Fruit fly (Drosophila melanogaster) whole organism, embryonic: Measurements from ENCODE around the gene CG43179.

ENCODE experiments used
- Atf-2 ChIP-seq: fragments of 200-800 bp; sonication (Bioruptor generic); optimal IDR thresholded peaks from 2 replicates; lab custom pipeline; 2016; ENCODE audit warnings: missing biosample characterization, missing genetic modification characterization
- B-H2 ChIP-seq: fragments of 200-800 bp; sonication (Bioruptor generic); optimal IDR thresholded peaks from 2 replicates; lab custom pipeline; 2018; ENCODE audit warnings: missing biosample characterization, mild to moderate bottlenecking, missing genetic modification characterization
- CG10267 ChIP-seq: fragments of 200-800 bp; sonication (Bioruptor generic); optimal IDR thresholded peaks from 2 replicates; lab custom pipeline; 2018; ENCODE audit warnings: missing biosample characterization, mild to moderate bottlenecking, missing genetic modification characterization, moderate library complexity
- CG10959 ChIP-seq: fragments of 200-800 bp; sonication (Bioruptor generic); IDR thresholded peaks from 2 replicates; pipeline ENCODE4 v1.3.6; 2022; ENCODE audit warnings: missing biosample characterization, missing genetic modification characterization
- CG11093 ChIP-seq: fragments of 200-800 bp; sonication (Bioruptor generic); IDR thresholded peaks from 3 replicates; pipeline ENCODE4 v1.3.6; 2022; ENCODE audit warnings: missing biosample characterization, missing genetic modification characterization
- CG12071 ChIP-seq: fragments of 200-800 bp; sonication (Bioruptor generic); optimal IDR thresholded peaks from 3 replicates; lab custom pipeline; 2018; ENCODE audit warnings: missing biosample characterization, mild to moderate bottlenecking, missing genetic modification characterization
- CG12104 ChIP-seq: fragments of 200-800 bp; sonication (Bioruptor generic); optimal IDR thresholded peaks from 3 replicates; lab custom pipeline; 2016; ENCODE audit warnings: missing biosample characterization, missing genetic modification characterization
- CG12744 ChIP-seq: fragments of 200-800 bp; sonication (Bioruptor generic); optimal IDR thresholded peaks from 2 replicates; lab custom pipeline; 2016; ENCODE audit warnings: missing biosample characterization, missing genetic modification characterization
- CG12769 ChIP-seq: fragments of 200-800 bp; sonication (Bioruptor generic); optimal IDR thresholded peaks from 2 replicates; lab custom pipeline; 2019; ENCODE audit warnings: missing biosample characterization, mild to moderate bottlenecking, missing genetic modification characterization, moderate library complexity
- CG13624 ChIP-seq: fragments of 200-800 bp; sonication (Bioruptor generic); optimal IDR thresholded peaks from 2 replicates; lab custom pipeline; 2016; ENCODE audit warnings: missing biosample characterization, missing genetic modification characterization
- CG16813 ChIP-seq: fragments of 200-800 bp; sonication (Bioruptor generic); IDR thresholded peaks from 3 replicates; pipeline ENCODE4 v1.3.6; 2022; ENCODE audit warnings: missing biosample characterization, missing genetic modification characterization; ENCODE audit not compliant: partially characterized antibody
- CG16863 ChIP-seq: fragments of 200-800 bp; sonication (Bioruptor generic); optimal IDR thresholded peaks from 3 replicates; lab custom pipeline; 2016; ENCODE audit warnings: missing biosample characterization, missing genetic modification characterization
- CG17359 ChIP-seq: fragments of 200-800 bp; sonication (Bioruptor generic); optimal IDR thresholded peaks from 3 replicates; lab custom pipeline; 2018; ENCODE audit warnings: missing biosample characterization, mild to moderate bottlenecking, missing genetic modification characterization, moderate library complexity
- CG17829 ChIP-seq: fragments of 200-800 bp; optimal IDR thresholded peaks from 2 replicates; lab custom pipeline; 2019; ENCODE audit warnings: missing biosample characterization, mild to moderate bottlenecking, missing genetic modification characterization, moderate library complexity
- CG1792 ChIP-seq: fragments of 200-800 bp; sonication (Bioruptor generic); optimal IDR thresholded peaks from 2 replicates; lab custom pipeline; 2016; ENCODE audit warnings: missing biosample characterization, missing genetic modification characterization
- CG2116 ChIP-seq: fragments of 200-800 bp; sonication (Bioruptor generic); optimal IDR thresholded peaks from 3 replicates; lab custom pipeline; 2018; ENCODE audit warnings: missing biosample characterization, mild to moderate bottlenecking, missing genetic modification characterization
- CG2199 ChIP-seq: fragments of 200-800 bp; sonication (Bioruptor generic); IDR thresholded peaks from 3 replicates; pipeline ENCODE4 v1.3.6; 2022; ENCODE audit warnings: missing biosample characterization, missing genetic modification characterization
- CG32532 ChIP-seq: fragments of 200-800 bp; sonication (Bioruptor generic); IDR thresholded peaks from 2 replicates; pipeline ENCODE4 v1.3.6; 2022; ENCODE audit warnings: missing biosample characterization, missing genetic modification characterization
- CG3281 ChIP-seq: fragments of 200-800 bp; sonication (Bioruptor generic); optimal IDR thresholded peaks from 3 replicates; lab custom pipeline; 2017; ENCODE audit warnings: missing biosample characterization, mild to moderate bottlenecking, missing genetic modification characterization
- CG4328 ChIP-seq: fragments of 200-800 bp; sonication (Bioruptor generic); optimal IDR thresholded peaks from 3 replicates; lab custom pipeline; 2017; ENCODE audit warnings: missing biosample characterization, missing genetic modification reagents, missing genetic modification characterization
- CG4854 ChIP-seq: fragments of 200-800 bp; sonication (Bioruptor generic); optimal IDR thresholded peaks from 2 replicates; lab custom pipeline; 2016; ENCODE audit warnings: missing biosample characterization, missing genetic modification characterization, inconsistent platforms
- CG6765 ChIP-seq: fragments of 200-800 bp; sonication (Bioruptor generic); optimal IDR thresholded peaks from 3 replicates; lab custom pipeline; 2017; ENCODE audit warnings: missing biosample characterization, mild to moderate bottlenecking, missing genetic modification characterization
- CG7839 ChIP-seq: fragments of 200-800 bp; sonication (Bioruptor generic); optimal IDR thresholded peaks from 3 replicates; lab custom pipeline; 2018; ENCODE audit warnings: missing biosample characterization, mild to moderate bottlenecking, missing genetic modification characterization, moderate library complexity
- CG8924 ChIP-seq: fragments of 200-800 bp; optimal IDR thresholded peaks from 3 replicates; lab custom pipeline; 2019; ENCODE audit warnings: missing biosample characterization, mild to moderate bottlenecking, missing genetic modification characterization, moderate library complexity
- CG9797 ChIP-seq: fragments of 200-800 bp; sonication (Bioruptor generic); optimal IDR thresholded peaks from 3 replicates; lab custom pipeline; 2018; ENCODE audit warnings: missing biosample characterization, mild to moderate bottlenecking, missing genetic modification characterization
- CG9932 ChIP-seq: fragments of 200-800 bp; sonication (Bioruptor generic); IDR thresholded peaks from 2 replicates; pipeline ENCODE4 v1.3.6; 2022; ENCODE audit warnings: missing biosample characterization, missing genetic modification characterization
- Hand ChIP-seq: fragments of 200-800 bp; sonication (Bioruptor generic); optimal IDR thresholded peaks from 2 replicates; lab custom pipeline; 2017; ENCODE audit warnings: mild to moderate bottlenecking, missing biosample characterization, missing genetic modification reagents, missing genetic modification characterization
- Hr51 ChIP-seq, 2 experiments: fragments of 200-800 bp; sonication (Bioruptor generic); optimal IDR thresholded peaks; 2 replicates in 1 of 2; 3 replicates in 1 of 2; lab custom pipeline; 2016 to 2018; ENCODE audit warnings: missing biosample characterization in 2 of 2, missing genetic modification characterization in 2 of 2, mild to moderate bottlenecking in 1 of 2, moderate library complexity in 1 of 2
- Mes4 ChIP-seq: fragments of 200-800 bp; sonication (Bioruptor generic); optimal IDR thresholded peaks from 2 replicates; lab custom pipeline; 2016; ENCODE audit warnings: missing biosample characterization, missing genetic modification characterization
- Nf-YB ChIP-seq: fragments of 200-800 bp; sonication (Bioruptor generic); optimal IDR thresholded peaks from 3 replicates; lab custom pipeline; 2019; ENCODE audit warnings: missing biosample characterization, mild to moderate bottlenecking, missing genetic modification characterization, moderate library complexity
- Nf-YC ChIP-seq: fragments of 200-800 bp; optimal IDR thresholded peaks from 3 replicates; lab custom pipeline; 2019; ENCODE audit warnings: missing biosample characterization, mild to moderate bottlenecking, missing genetic modification characterization, moderate library complexity
- Spps ChIP-seq: fragments of 200-800 bp; sonication (Bioruptor generic); optimal IDR thresholded peaks from 2 replicates; lab custom pipeline; 2018; ENCODE audit warnings: missing biosample characterization, mild to moderate bottlenecking, missing genetic modification characterization
- cato ChIP-seq: fragments of 200-800 bp; sonication (Bioruptor generic); optimal IDR thresholded peaks from 2 replicates; lab custom pipeline; 2016; ENCODE audit warnings: missing biosample characterization, missing genetic modification characterization, borderline replicate concordance
- chinmo ChIP-seq: fragments of 200-800 bp; sonication (Bioruptor generic); IDR thresholded peaks from 4 replicates; pipeline ENCODE4 v1.3.6; 2022; ENCODE audit warnings: missing biosample characterization, missing genetic modification characterization; ENCODE audit not compliant: partially characterized antibody
- disco-r ChIP-seq: fragments of 200-800 bp; sonication (Bioruptor generic); optimal IDR thresholded peaks from 2 replicates; lab custom pipeline; 2016; ENCODE audit warnings: missing biosample characterization, missing genetic modification characterization
- dmrt99B ChIP-seq: fragments of 200-800 bp; sonication (Bioruptor generic); optimal IDR thresholded peaks from 2 replicates; lab custom pipeline; 2018; ENCODE audit warnings: missing biosample characterization, mild to moderate bottlenecking, missing genetic modification characterization, moderate library complexity
- eyg ChIP-seq: fragments of 200-800 bp; sonication (Bioruptor generic); optimal IDR thresholded peaks from 3 replicates; lab custom pipeline; 2016; ENCODE audit warnings: missing biosample characterization, missing genetic modification characterization
- fd64A ChIP-seq: fragments of 200-800 bp; sonication (Bioruptor generic); optimal IDR thresholded peaks from 3 replicates; lab custom pipeline; 2018; ENCODE audit warnings: missing biosample characterization, mild to moderate bottlenecking, missing genetic modification characterization
- gsb-n ChIP-seq: fragments of 200-800 bp; sonication (Bioruptor generic); optimal IDR thresholded peaks from 3 replicates; lab custom pipeline; 2018; ENCODE audit warnings: missing biosample characterization, mild to moderate bottlenecking, missing genetic modification characterization
- ken ChIP-seq: fragments of 200-800 bp; sonication (Bioruptor generic); IDR thresholded peaks from 3 replicates; pipeline ENCODE4 v1.3.6; 2022; ENCODE audit warnings: missing biosample characterization, missing genetic modification characterization
- maf-S ChIP-seq: fragments of 200-800 bp; sonication (Bioruptor generic); optimal IDR thresholded peaks from 2 replicates; lab custom pipeline; 2016; ENCODE audit warnings: missing biosample characterization, missing genetic modification characterization
- mld ChIP-seq: fragments of 200-800 bp; sonication (Bioruptor generic); IDR thresholded peaks from 3 replicates; pipeline ENCODE4 v1.3.6; 2022; ENCODE audit warnings: missing biosample characterization, missing genetic modification characterization; ENCODE audit not compliant: partially characterized antibody
- peb ChIP-seq: fragments of 200-800 bp; sonication (Bioruptor generic); IDR thresholded peaks from 2 replicates; pipeline ENCODE4 v1.3.6; 2022; ENCODE audit warnings: missing biosample characterization, missing genetic modification characterization
- pnt ChIP-seq: fragments of 200-800 bp; sonication (Bioruptor generic); optimal IDR thresholded peaks from 3 replicates; lab custom pipeline; 2016; ENCODE audit warnings: missing biosample characterization, missing genetic modification characterization
- scrt ChIP-seq: fragments of 200-800 bp; sonication (Bioruptor generic); optimal IDR thresholded peaks from 2 replicates; lab custom pipeline; 2018; ENCODE audit warnings: missing biosample characterization, mild to moderate bottlenecking, missing genetic modification characterization, moderate library complexity
- shn ChIP-seq: fragments of 200-800 bp; sonication (Bioruptor generic); optimal IDR thresholded peaks from 3 replicates; lab custom pipeline; 2016; ENCODE audit warnings: missing biosample characterization, missing genetic modification characterization
- slp2 ChIP-seq: fragments of 200-800 bp; sonication (Bioruptor generic); optimal IDR thresholded peaks from 2 replicates; lab custom pipeline; 2016; ENCODE audit warnings: missing biosample characterization, missing genetic modification characterization
- tx ChIP-seq: fragments of 200-800 bp; sonication (Bioruptor generic); optimal IDR thresholded peaks from 2 replicates; lab custom pipeline; 2016; ENCODE audit warnings: missing biosample characterization, missing genetic modification characterization
- unc-4 ChIP-seq: fragments of 200-800 bp; sonication (Bioruptor generic); IDR thresholded peaks from 2 replicates; pipeline ENCODE4 v1.3.6; 2022; ENCODE audit warnings: missing biosample characterization, missing genetic modification characterization; ENCODE audit not compliant: partially characterized antibody

The CG43179 gene

dm6 chr3R:14283754-14284421 is 28.0 kb downstream of the CG43179 start (continued):
- TF ChIP-seq CG16813 (GFP tag; lab: Robert Waterston, UW) (no peak), CG32532 (no peak), disco-r (GFP tag; lab: Kevin White, UChicago) (peak; percentile 90), tx (GFP tag; lab: Kevin White, UChicago) (peak; percentile 95), maf-S (GFP tag; lab: Kevin White, UChicago) (peak; percentile 90), Nf-YC (tag; lab: Kevin White, UChicago) (peak; percentile 89), CG12104 (GFP tag; lab: Kevin White, UChicago) (peak; percentile 98), CG7839 (peak; percentile 99), CG10959 (GFP tag; lab: Robert Waterston, UW) (no peak), dmrt99B (peak; percentile 99), CG17829 (tag; lab: Kevin White, UChicago) (peak; percentile 99), CG4328 (GFP tag; lab: Kevin White, UChicago) (peak; percentile 96), CG11093 (peak; percentile 98), CG8924 (tag; lab: Kevin White, UChicago) (peak; percentile 99), CG12769 (peak; percentile 98), CG2199 (GFP tag; lab: Robert Waterston, UW) (no peak), slp2 (GFP tag; lab: Kevin White, UChicago) (peak; percentile 92), Hr51 (GFP tag; optimal IDR thresholded peaks at IDR 0.05; lab: Kevin White, UChicago) (peak; percentile 95 to 99), CG16863 (peak; percentile 95), CG12071 (GFP tag; lab: Kevin White, UChicago) (peak; percentile 98), CG1792 (GFP tag; lab: Kevin White, UChicago) (peak; percentile 93), CG17359 (tag; lab: Kevin White, UChicago) (peak; percentile 99), ken (GFP tag; lab: Robert Waterston, UW) (no peak), fd64A (peak; percentile 90), B-H2 (GFP tag; lab: Kevin White, UChicago) (peak; percentile 94), CG12744 (GFP tag; lab: Kevin White, UChicago) (peak; percentile 96), mld (GFP tag; lab: Robert Waterston, UW) (no peak), shn (GFP tag; lab: Kevin White, UChicago) (peak; percentile 87), CG3281 (GFP tag; lab: Kevin White, UChicago) (peak; percentile 99), cato (GFP tag; lab: Kevin White, UChicago) (peak; percentile 97), CG13624 (GFP tag; lab: Kevin White, UChicago) (peak; percentile 94), Atf-2 (GFP tag; lab: Kevin White, UChicago) (peak; percentile 89), gsb-n (peak; percentile 99), CG4854 (GFP tag; lab: Kevin White, UChicago) (peak; percentile 96), CG9797 (GFP tag; lab: Kevin White, UChicago) (peak; percentile 26), Nf-YB (GFP tag; lab: Kevin White, UChicago) (peak; percentile 90), CG10267 (peak; percentile 96), Mes4 (GFP tag; lab: Kevin White, UChicago) (peak; percentile 85), eyg (GFP tag; lab: Kevin White, UChicago) (peak; percentile 57), peb (no peak), CG6765 (GFP tag; lab: Kevin White, UChicago) (peak; percentile 96), Hand (GFP tag; lab: Kevin White, UChicago) (peak; percentile 96), Spps (tag; lab: Kevin White, UChicago) (peak; percentile 96), CG9932 (GFP tag; lab: Robert Waterston, UW) (no peak), unc-4 (GFP tag; lab: Robert Waterston, UW) (no peak), chinmo (GFP tag; lab: Robert Waterston, UW) (no peak), pnt (peak; percentile 91), scrt (peak; percentile 98), CG2116 (GFP tag; lab: Kevin White, UChicago) (peak; percentile 88)
